Worm (Caenorhabditis elegans) whole organism, dauer: ENCODE data around the gene B0244.6.

Source experiments
- unc-62 ChIP-seq: sonication (generic microtip); optimal IDR thresholded peaks from 2 replicates; lab custom pipeline; 2017; ENCODE audit warnings: missing biosample characterization, missing genetic modification reagents, missing genetic modification characterization

B0244.6 gene

ce11 chrIII:5730041-5730440, 7.8 kb upstream of the B0244.6 start:
- TF ChIP-seq unc-62: no peak

DNA sequence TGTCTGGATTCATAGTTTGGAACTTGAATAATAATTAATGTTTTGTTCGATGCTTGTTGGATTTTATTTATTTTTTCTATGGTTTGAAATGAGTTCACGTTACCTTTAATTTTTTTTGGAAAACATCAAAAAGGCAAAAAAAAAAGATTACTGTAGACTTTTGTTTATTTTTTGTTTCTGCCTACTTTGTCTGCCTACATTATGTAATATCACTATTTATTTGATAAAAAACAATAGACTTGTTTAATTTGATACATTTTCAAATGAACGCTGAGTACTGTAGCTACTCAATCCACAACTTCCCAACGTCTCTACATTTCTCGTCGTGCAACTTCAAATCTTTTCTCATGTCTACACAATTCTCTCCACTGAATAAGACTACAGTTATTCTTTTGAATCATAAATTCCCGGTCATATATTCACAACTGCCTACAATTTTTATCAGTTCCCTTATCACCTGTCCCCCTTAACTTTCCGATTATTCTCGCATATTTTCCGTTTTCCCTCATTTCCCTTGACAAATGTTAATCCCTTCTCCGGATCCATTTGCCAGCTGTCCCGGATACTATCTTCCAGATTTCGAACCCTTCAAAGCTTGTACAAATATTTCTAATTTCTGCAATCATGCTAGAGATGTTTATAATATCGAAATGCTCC, 6.7 kb upstream of the B0244.6 start, which contains the start of the genes B0244.9 and B0244.7:
Gene B0244.9 (minus strand): TSS at position 51 of the 657 bp plus-strand sequence.
Gene B0244.7 (plus strand): TSS at position 522 of the 657 bp plus-strand sequence.
- no peak for TF ChIP-seq unc-62

- no peak for TF ChIP-seq unc-62
Observed at ce11 chrIII:5732925-5733324, 4.9 kb upstream of the B0244.6 start, which contains the start of gene B0244.17. Gene B0244.17 (plus strand): TSS chrIII:5733225.

DNA sequence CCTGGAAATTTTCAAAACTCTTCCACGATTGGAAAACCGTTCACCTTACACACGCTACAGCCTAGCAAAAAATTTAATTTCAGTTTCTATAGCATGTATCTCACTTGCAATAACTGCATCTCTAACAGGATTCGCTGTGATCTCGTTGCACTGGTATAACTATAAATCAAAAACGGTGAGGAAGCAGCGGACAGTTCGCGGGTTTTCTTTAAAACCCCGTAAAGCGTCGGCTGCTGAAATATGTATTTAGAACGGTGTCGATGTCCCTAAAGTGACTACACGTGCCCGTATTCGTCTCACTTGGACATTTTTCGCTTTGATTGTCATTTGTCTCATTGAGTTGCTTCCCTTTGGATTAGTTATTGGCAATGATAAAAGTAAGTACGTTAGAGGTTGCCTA, 3.5 kb upstream of the B0244.6 start:
- no peak for TF ChIP-seq unc-62

ce11 chrIII:5734905-5735304, 2.9 kb upstream of the B0244.6 start, which contains the start of gene B0244.10:
Gene B0244.10 (plus strand): TSS chrIII:5735158.
- TF ChIP-seq unc-62: no peak

- no peak for TF ChIP-seq unc-62
Observed at ce11 chrIII:5740666-5741065, 2.9 kb downstream of the B0244.6 start, which contains the start of gene B0244.16. Gene B0244.16 (plus strand): TSS chrIII:5740966.

DNA sequence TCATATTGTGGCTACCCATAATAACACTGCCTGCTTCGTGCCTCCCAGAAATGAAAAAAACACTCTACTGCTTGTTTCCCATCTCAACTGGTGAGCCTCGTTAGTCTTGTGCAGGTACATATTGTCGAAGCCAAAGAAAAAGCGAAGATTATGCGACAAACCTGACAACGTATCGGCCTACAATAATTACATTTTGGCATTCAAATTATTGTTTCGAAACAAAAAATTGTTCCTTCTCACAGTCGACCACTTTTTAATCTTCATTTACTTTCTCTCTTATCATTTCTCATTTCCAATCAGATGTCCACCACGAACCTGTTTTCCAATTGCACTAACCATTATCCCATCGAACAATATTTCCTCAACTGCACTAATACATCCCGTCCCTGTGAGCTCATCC, 5.3 kb downstream of the B0244.6 start, which contains the start of gene B0244.15:
Gene B0244.15 (plus strand): TSS at position 301 of the 400 bp plus-strand sequence.
- no peak for TF ChIP-seq unc-62

DNA sequence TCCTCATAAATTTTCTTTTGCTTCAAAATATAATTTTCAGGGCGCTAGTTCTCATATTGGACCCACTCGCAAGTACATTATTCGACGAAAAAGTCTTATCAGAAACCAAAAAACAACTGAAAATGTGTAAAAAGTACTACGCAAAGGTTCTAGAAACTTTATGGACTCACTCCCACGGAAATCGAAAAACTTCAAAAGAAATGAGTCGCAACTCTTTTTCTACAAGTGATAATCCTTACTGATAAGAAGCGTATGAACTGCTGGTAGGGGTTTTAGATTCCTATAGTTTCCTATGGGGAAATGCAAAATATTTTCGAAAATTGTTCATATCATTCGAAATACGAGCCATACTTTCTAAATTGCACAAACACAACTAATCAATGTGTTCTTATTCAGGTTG, 6.8 kb downstream of the B0244.6 start, which contains the start of gene B0244.5:
Gene B0244.5 (plus strand): TSS at position 301 of the 400 bp plus-strand sequence.
- no peak for TF ChIP-seq unc-62

DNA sequence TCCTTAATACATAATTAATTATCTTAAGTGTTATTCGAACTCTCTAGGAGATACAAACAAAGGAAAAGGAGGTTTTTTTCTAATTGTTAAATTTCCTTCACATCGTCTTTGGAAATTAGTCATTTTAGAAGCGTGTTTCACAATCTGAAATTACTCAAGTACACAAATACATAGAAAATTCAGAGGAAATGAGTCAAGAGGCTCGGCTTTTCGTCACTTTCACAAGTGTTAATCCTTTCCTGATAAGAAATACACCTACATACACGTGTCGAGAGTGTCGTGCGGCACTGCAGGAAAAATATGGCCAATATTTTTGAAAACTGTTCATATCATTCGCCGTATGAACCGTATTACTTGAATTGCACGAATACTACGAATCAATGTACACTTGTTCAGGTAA, 9.4 kb downstream of the B0244.6 start, which contains the start of gene B0244.4:
Gene B0244.4 (plus strand): TSS at position 301 of the 400 bp plus-strand sequence.
- no peak for TF ChIP-seq unc-62

DNA sequence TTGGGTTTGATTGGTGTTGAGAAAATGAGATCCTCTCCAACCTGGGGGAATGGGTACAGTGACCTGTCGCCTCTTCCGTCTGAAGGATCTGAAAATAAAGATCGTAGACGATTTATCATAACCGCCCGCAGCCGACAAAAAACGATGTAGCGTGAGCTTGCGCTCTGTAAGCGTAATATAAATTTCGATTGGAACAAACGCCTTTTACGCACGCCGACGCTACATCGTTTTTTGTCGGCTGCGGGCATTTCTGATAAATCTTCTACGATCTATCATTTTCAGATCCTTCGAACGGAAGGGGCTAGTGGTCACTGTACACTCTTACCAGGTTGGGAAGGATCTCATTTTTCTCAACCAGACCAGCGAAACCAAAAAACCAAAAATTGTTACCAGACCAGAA, 10.6 kb downstream of the B0244.6 start:
- no peak for TF ChIP-seq unc-62

DNA sequence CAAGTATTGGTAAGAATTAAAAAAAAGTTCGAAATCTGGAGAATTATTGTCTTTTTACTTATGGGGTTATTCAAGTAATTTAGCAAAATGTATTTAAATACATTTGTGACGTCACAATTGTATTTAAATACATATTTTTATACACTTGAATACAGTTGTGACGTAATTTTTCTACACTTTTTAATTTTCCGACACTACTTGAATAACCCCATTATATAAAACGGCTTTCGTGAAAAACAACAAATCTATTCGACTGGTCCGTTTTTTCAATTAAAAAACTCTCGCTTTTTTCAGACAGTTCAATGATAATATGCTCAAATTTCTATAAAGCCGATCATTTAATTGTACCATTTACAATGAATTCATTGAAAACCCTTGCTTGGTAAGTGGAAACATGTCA, 12.7 kb downstream of the B0244.6 start:
- TF ChIP-seq unc-62: no peak

DNA sequence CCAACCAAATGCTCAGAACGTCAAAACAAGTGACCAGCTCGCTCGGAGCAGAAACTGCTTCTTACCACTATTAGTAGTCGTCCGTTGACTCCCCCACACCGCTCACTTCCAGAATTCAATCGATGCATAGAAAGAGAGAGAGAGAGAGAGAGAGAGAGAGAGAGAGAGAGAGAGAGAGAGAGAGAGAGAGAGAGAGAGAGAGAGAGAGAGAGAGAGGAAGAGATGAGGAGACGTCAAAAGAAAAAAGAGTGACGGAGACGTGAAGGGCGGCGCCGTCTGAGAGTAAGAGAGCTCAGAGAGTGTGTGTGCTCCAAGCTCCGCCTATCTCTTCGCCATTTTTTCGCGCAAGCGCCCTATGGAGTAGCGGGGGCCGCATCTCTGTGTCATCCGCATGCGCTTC, 17.4 kb downstream of the B0244.6 start, which contains the start of gene ida-1:
Gene ida-1 (plus strand): TSS at position 336 of the 400 bp plus-strand sequence.
- TF ChIP-seq unc-62: no peak

- no peak for TF ChIP-seq unc-62
Observed at ce11 chrIII:5757492-5758045, 19.8 kb downstream of the B0244.6 start.

DNA sequence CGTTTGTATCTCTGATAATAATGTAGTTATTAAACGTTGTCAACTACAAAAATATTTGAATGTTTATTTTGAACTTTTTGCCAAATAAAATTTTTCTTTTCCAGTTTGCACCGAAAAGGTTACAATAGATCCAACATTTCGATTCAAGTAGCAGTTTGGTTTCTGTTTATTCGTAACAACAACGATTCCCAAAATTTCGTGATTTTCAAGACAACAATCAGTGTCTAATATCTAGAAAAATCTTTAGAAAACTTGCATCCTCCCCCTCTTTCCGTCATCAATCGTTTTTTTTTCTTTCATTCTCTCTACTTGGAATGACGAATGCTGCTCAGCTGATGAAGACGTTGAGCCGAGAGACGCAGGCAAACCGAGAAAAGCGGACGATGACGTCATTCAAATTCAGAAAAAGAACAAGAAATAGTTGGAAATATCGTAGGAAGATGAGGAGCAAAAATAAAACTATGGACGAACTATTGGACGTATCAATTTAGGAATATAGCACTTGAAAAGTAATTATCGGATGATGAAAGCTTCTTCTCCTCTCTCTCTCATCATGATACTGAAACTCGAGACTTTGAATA, 20.8 kb downstream of the B0244.6 start:
- no peak for TF ChIP-seq unc-62

DNA sequence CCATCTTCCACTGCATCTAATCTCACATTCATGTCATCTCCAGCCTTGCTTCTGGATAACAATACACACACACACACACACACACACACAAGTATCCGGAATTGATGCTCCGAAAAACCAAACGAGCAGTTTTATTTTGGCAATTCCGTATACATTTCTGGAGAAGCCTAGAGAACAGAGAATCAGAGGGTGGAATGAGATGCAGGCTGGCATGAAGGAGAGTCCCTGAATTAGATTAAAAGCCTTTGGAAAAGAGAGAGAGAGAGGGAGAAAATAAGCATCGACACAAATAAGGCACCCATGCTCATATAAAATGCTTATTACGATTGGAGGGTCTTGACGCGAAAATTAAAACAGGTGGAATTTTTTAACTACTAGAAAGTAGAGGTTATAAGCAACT, 22.9 kb downstream of the B0244.6 start:
- no peak for TF ChIP-seq unc-62

DNA sequence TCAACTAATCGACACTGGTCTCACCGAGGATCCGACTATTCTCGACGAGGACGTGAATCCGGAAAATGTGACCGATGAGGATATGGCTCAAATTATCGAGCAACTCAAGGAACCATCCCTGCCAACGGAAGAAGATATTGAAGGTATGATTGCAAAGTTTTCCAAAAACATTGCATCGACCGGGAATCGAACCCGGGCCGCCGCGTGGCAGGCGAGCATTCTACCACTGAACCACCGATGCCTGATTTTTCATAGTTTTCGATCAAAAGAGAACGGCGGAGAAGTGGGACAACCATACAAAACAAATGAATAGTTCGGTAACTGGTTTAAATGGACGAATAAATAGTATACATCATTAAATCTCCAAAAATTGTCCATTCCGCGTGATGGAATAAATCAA, 24.1 kb downstream of the B0244.6 start:
- TF ChIP-seq unc-62: no peak

DNA sequence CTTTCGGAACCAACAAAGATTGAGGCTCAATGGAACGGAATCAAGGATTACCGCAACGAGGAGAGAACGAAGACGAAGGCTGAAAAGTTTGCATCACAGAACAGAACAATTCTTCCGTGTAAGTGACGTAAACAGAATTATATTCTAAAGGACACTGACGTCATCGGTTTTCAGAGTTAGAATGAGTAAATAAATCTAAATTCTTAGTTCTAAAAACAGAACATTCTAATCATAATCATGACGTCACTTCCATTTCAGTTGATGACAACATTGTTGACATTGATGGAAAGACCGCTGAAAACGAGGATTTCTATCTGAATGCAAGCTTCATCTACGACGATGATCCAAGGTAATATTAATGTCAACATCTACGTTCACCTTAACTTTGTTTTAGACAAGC, 26.2 kb downstream of the B0244.6 start:
- no peak for TF ChIP-seq unc-62
